Fruit fly (Drosophila melanogaster) whole organism, embryonic: Measurements from ENCODE around the gene lectin-37Da.

Experiments
- Bdp1 ChIP-seq: fragments of 200-800 bp; sonication (Bioruptor generic); optimal IDR thresholded peaks from 3 replicates; lab custom pipeline; 2016; ENCODE audit warnings: missing biosample characterization, missing genetic modification characterization
- Bteb2 ChIP-seq: fragments of 200-800 bp; sonication (Bioruptor generic); optimal IDR thresholded peaks from 2 replicates; lab custom pipeline; 2016; ENCODE audit warnings: missing biosample characterization, missing genetic modification characterization
- CG10321 ChIP-seq: fragments of 200-800 bp; sonication (Bioruptor generic); IDR thresholded peaks from 2 replicates; pipeline ENCODE4 v1.3.6; 2022; ENCODE audit warnings: missing biosample characterization, missing genetic modification characterization
- CG11695 ChIP-seq: fragments of 200-800 bp; sonication (Bioruptor generic); IDR thresholded peaks from 3 replicates; pipeline ENCODE4 v1.3.6; 2022; ENCODE audit warnings: missing biosample characterization, missing genetic modification characterization
- CG12104 ChIP-seq: fragments of 200-800 bp; sonication (Bioruptor generic); optimal IDR thresholded peaks from 3 replicates; lab custom pipeline; 2016; ENCODE audit warnings: missing biosample characterization, missing genetic modification characterization
- CG12299 ChIP-seq: fragments of 200-800 bp; sonication (Bioruptor generic); optimal IDR thresholded peaks from 2 replicates; lab custom pipeline; 2018; ENCODE audit warnings: missing biosample characterization, mild to moderate bottlenecking, missing genetic modification characterization
- CG14014 ChIP-seq: fragments of 200-800 bp; sonication (Bioruptor generic); IDR thresholded peaks from 2 replicates; pipeline ENCODE4 v1.3.6; 2022; ENCODE audit warnings: missing biosample characterization, missing genetic modification characterization
- CG16815 ChIP-seq: fragments of 200-800 bp; sonication (Bioruptor generic); optimal IDR thresholded peaks from 3 replicates; lab custom pipeline; 2017; ENCODE audit warnings: missing biosample characterization, mild to moderate bottlenecking, missing genetic modification characterization
- CG16863 ChIP-seq: fragments of 200-800 bp; sonication (Bioruptor generic); optimal IDR thresholded peaks from 3 replicates; lab custom pipeline; 2016; ENCODE audit warnings: missing biosample characterization, missing genetic modification characterization
- CG17186 ChIP-seq: fragments of 200-800 bp; sonication (Bioruptor generic); optimal IDR thresholded peaks from 3 replicates; lab custom pipeline; 2017; ENCODE audit warnings: missing biosample characterization, missing genetic modification reagents, missing genetic modification characterization
- CG2202 ChIP-seq: fragments of 200-800 bp; sonication (Bioruptor generic); optimal IDR thresholded peaks from 2 replicates; lab custom pipeline; 2018; ENCODE audit warnings: missing biosample characterization, mild to moderate bottlenecking, missing genetic modification characterization
- CG3726 ChIP-seq: fragments of 200-800 bp; sonication (Bioruptor generic); IDR thresholded peaks from 3 replicates; pipeline ENCODE4, ENCODE4 v1.3.6; 2022; ENCODE audit warnings: missing biosample characterization, missing genetic modification characterization
- CG4328 ChIP-seq: fragments of 200-800 bp; sonication (Bioruptor generic); optimal IDR thresholded peaks from 3 replicates; lab custom pipeline; 2017; ENCODE audit warnings: missing biosample characterization, missing genetic modification reagents, missing genetic modification characterization
- CG4617 ChIP-seq: fragments of 200-800 bp; sonication (Bioruptor generic); optimal IDR thresholded peaks from 3 replicates; lab custom pipeline; 2016; ENCODE audit warnings: missing biosample characterization, missing genetic modification characterization, borderline replicate concordance
- CG4820 ChIP-seq: fragments of 200-800 bp; sonication (Bioruptor generic); optimal IDR thresholded peaks from 3 replicates; lab custom pipeline; 2016; ENCODE audit warnings: missing biosample characterization, missing genetic modification characterization
- CG9437 ChIP-seq: fragments of 200-800 bp; sonication (Bioruptor generic); optimal IDR thresholded peaks from 2 replicates; lab custom pipeline; 2018; ENCODE audit warnings: missing biosample characterization, mild to moderate bottlenecking, missing genetic modification characterization
- Dad ChIP-seq: fragments of 200-800 bp; sonication (Bioruptor generic); optimal IDR thresholded peaks from 3 replicates; lab custom pipeline; 2016; ENCODE audit warnings: missing biosample characterization, missing genetic modification characterization
- Dbx ChIP-seq: fragments of 200-800 bp; sonication (Bioruptor generic); IDR thresholded peaks from 3 replicates; pipeline ENCODE4 v1.3.6; 2022; ENCODE audit warnings: missing biosample characterization, missing genetic modification characterization
- HLHmδ ChIP-seq: fragments of 200-800 bp; sonication (Bioruptor generic); optimal IDR thresholded peaks from 2 replicates; lab custom pipeline; 2018; ENCODE audit warnings: missing biosample characterization, mild to moderate bottlenecking, missing genetic modification characterization, moderate library complexity
- Lim3 ChIP-seq: fragments of 200-800 bp; sonication (Bioruptor generic); IDR thresholded peaks from 2 replicates; pipeline ENCODE4 v1.3.6; 2022; ENCODE audit warnings: missing biosample characterization, missing genetic modification characterization
- Max ChIP-seq: fragments of 200-800 bp; sonication (Bioruptor generic); optimal IDR thresholded peaks from 2 replicates; lab custom pipeline; 2016; ENCODE audit warnings: missing biosample characterization, mild to moderate bottlenecking, missing genetic modification characterization
- Pdp1 ChIP-seq, 2 experiments: fragments of 200-800 bp; sonication (Bioruptor generic); optimal IDR thresholded peaks; 3 replicates each; lab custom pipeline; 2016; ENCODE audit warnings: missing biosample characterization in 2 of 2, missing genetic modification characterization in 2 of 2, mild to moderate bottlenecking in 1 of 2, moderate library complexity in 1 of 2
- Ravus ChIP-seq: fragments of 200-800 bp; sonication (Bioruptor generic); IDR thresholded peaks from 2 replicates; pipeline ENCODE4 v1.3.6; 2022; ENCODE audit warnings: missing biosample characterization, missing genetic modification characterization
- Sry-β ChIP-seq: fragments of 200-800 bp; sonication (Bioruptor generic); optimal IDR thresholded peaks from 2 replicates; lab custom pipeline; 2018; ENCODE audit warnings: missing biosample characterization, mild to moderate bottlenecking, missing genetic modification characterization, moderate library complexity
- Taf1 ChIP-seq: fragments of 200-800 bp; sonication (Bioruptor generic); IDR thresholded peaks from 2 replicates; pipeline ENCODE4 v1.3.6; 2022; ENCODE audit warnings: missing biosample characterization, missing genetic modification characterization
- az2 ChIP-seq: fragments of 200-800 bp; sonication (Bioruptor generic); optimal IDR thresholded peaks from 3 replicates; lab custom pipeline; 2016; ENCODE audit warnings: missing biosample characterization, missing genetic modification characterization
- br ChIP-seq: fragments of >200 bp; optimal IDR thresholded peaks from 2 replicates; lab custom pipeline; 2017
- cg ChIP-seq: fragments of 200-800 bp; sonication (Bioruptor generic); optimal IDR thresholded peaks from 3 replicates; lab custom pipeline; 2019; ENCODE audit warnings: missing biosample characterization, mild to moderate bottlenecking, missing genetic modification characterization, moderate library complexity
- ci ChIP-seq: fragments of 200-800 bp; sonication (Bioruptor generic); IDR thresholded peaks from 3 replicates; pipeline ENCODE4 v1.3.6; 2022; ENCODE audit warnings: missing biosample characterization, missing genetic modification characterization
- crc ChIP-seq: fragments of 200-800 bp; sonication (Bioruptor generic); optimal IDR thresholded peaks from 2 replicates; lab custom pipeline; 2016; ENCODE audit warnings: missing biosample characterization, missing genetic modification characterization
- cwo ChIP-seq: fragments of 200-800 bp; sonication (Bioruptor generic); optimal IDR thresholded peaks from 3 replicates; lab custom pipeline; 2017; ENCODE audit warnings: missing biosample characterization, missing genetic modification characterization, mild to moderate bottlenecking, moderate library complexity, missing genetic modification reagents
- dati ChIP-seq: fragments of 200-800 bp; sonication (Bioruptor generic); IDR thresholded peaks from 2 replicates; pipeline ENCODE4 v1.3.6; 2022; ENCODE audit warnings: missing biosample characterization, missing genetic modification characterization
- dm ChIP-seq: fragments of 200-800 bp; sonication (Bioruptor generic); optimal IDR thresholded peaks from 3 replicates; lab custom pipeline; 2016; ENCODE audit warnings: missing biosample characterization, missing genetic modification characterization
- fd102C ChIP-seq: fragments of 200-800 bp; sonication (Bioruptor generic); optimal IDR thresholded peaks from 2 replicates; lab custom pipeline; 2018; ENCODE audit warnings: missing biosample characterization, mild to moderate bottlenecking, missing genetic modification characterization, moderate library complexity
- gcm2 ChIP-seq: fragments of 200-800 bp; sonication (Bioruptor generic); optimal IDR thresholded peaks from 2 replicates; lab custom pipeline; 2016; ENCODE audit warnings: missing biosample characterization, missing genetic modification characterization
- jigr1 ChIP-seq: fragments of 200-800 bp; sonication (Bioruptor generic); IDR thresholded peaks from 3 replicates; pipeline ENCODE4 v1.3.6; 2022; ENCODE audit warnings: missing biosample characterization, missing genetic modification characterization
- kah ChIP-seq: fragments of 200-800 bp; sonication (Bioruptor generic); optimal IDR thresholded peaks from 2 replicates; lab custom pipeline; 2018; ENCODE audit warnings: missing biosample characterization, mild to moderate bottlenecking, missing genetic modification characterization
- nerfin-2 ChIP-seq: fragments of 200-800 bp; sonication (Bioruptor generic); IDR thresholded peaks from 2 replicates; pipeline ENCODE4 v1.3.6; 2022; ENCODE audit warnings: missing biosample characterization, missing genetic modification characterization; ENCODE audit not compliant: partially characterized antibody
- odd ChIP-seq: fragments of 200-800 bp; sonication (Bioruptor generic); optimal IDR thresholded peaks from 2 replicates; lab custom pipeline; 2017; ENCODE audit warnings: missing biosample characterization, mild to moderate bottlenecking, missing genetic modification characterization
- row ChIP-seq: fragments of 200-800 bp; sonication (Bioruptor generic); IDR thresholded peaks from 3 replicates; pipeline ENCODE4 v1.3.6; 2022; ENCODE audit warnings: missing biosample characterization, missing genetic modification characterization
- salm ChIP-seq: fragments of 200-800 bp; sonication (Bioruptor generic); optimal IDR thresholded peaks from 2 replicates; lab custom pipeline; 2018; ENCODE audit warnings: missing biosample characterization, mild to moderate bottlenecking, missing genetic modification characterization
- sc ChIP-seq, 3 experiments: fragments of >200 bp in 2 of 3; fragments of 200-800 bp in 1 of 3; sonication (Bioruptor generic) in 1 of 3; optimal IDR thresholded peaks; 2 replicates in 2 of 3; 3 replicates in 1 of 3; lab custom pipeline; 2017; ENCODE audit warnings: mild to moderate bottlenecking in 1 of 3, missing biosample characterization in 1 of 3, missing genetic modification characterization in 1 of 3, missing genetic modification reagents in 1 of 3
- schlank ChIP-seq: fragments of 200-800 bp; sonication (Bioruptor generic); optimal IDR thresholded peaks from 2 replicates; lab custom pipeline; 2018; ENCODE audit warnings: missing biosample characterization, mild to moderate bottlenecking, missing genetic modification characterization
- toy ChIP-seq: fragments of 200-800 bp; sonication (Bioruptor generic); IDR thresholded peaks from 2 replicates; pipeline ENCODE4 v1.3.6; 2022; ENCODE audit warnings: missing biosample characterization, missing genetic modification characterization
- trem ChIP-seq: fragments of 200-800 bp; optimal IDR thresholded peaks from 3 replicates; lab custom pipeline; 2019; ENCODE audit warnings: missing biosample characterization, mild to moderate bottlenecking, missing genetic modification characterization, moderate library complexity
- wdn ChIP-seq: fragments of 200-800 bp; sonication (Bioruptor generic); IDR thresholded peaks from 2 replicates; pipeline ENCODE4 v1.3.6; 2022; ENCODE audit warnings: missing biosample characterization, missing genetic modification characterization
- zen ChIP-seq: fragments of 200-800 bp; sonication (Bioruptor generic); optimal IDR thresholded peaks from 3 replicates; lab custom pipeline; 2018; ENCODE audit warnings: missing biosample characterization, mild to moderate bottlenecking, missing genetic modification characterization, moderate library complexity
- zen2 ChIP-seq: fragments of 200-800 bp; sonication (Bioruptor generic); IDR thresholded peaks from 3 replicates; pipeline ENCODE4 v1.3.6; 2022; ENCODE audit warnings: missing biosample characterization, missing genetic modification characterization; ENCODE audit not compliant: partially characterized antibody

The lectin-37Da gene

DNA sequence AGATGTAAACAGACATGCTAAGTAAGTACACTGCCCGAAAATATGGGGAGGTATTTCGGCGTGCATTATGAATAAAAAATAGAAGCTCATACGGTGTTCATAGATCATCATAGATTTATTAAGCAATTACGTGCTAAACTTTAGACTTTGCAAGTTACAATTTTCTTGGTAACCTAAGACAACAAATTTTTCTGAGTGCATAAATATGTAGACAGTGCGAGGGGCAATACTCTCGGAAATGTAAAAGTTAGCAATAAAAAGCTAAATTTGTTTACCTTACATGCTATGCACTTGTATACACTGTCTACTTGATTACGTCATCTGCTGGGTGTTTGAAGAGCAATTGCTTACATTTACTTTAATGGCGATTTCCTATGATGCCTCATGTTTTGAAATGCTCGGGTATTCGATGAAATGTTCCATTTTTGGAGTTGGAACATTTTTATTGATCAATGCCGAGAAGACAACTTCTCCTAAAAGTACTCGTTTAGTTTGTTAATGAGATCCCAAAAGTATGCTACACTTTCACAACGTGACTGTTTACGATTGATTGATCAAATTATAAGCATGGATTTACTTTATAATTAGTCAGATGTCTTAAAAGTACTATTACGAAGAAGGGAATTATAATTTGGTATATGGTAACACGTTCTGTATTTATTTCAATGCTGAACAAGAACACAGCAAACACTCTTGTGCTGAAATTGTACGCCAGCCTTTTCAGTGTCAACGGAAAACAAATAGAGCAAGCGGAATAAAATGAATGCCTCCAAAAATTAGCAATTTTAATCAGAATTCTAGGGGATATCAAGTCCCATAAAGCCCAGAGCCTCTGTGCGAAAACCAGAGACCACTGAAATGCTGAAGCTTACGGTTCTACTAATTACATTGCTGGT is 1.3 kb upstream of the lectin-37Da start, which contains the start of gene Lectin-galC1 (continued):
- TF ChIP-seq Ravus (GFP tag; lab: Robert Waterston, UW) (peak; percentile 61), Lim3 (GFP tag; lab: Robert Waterston, UW) (peak; percentile 59; the same call in 1 of the 2 replicates), nerfin-2 (GFP tag; lab: Robert Waterston, UW) (no peak), CG11695 (GFP tag; lab: Robert Waterston, UW) (peak; percentile 82), zen2 (GFP tag; lab: Robert Waterston, UW) (no peak), CG3726 (GFP tag; lab: Robert Waterston, UW) (0 out of 3 replicates have a peak, but pooled peaks have one; percentile 81), br (lab: Kevin White, UChicago) (no peak), kah (GFP tag; lab: Kevin White, UChicago) (peak; percentile 69), row (GFP tag; lab: Robert Waterston, UW) (peak; percentile 88), CG16863 (GFP tag; lab: Kevin White, UChicago) (peak; percentile 91), CG9437 (GFP tag; lab: Kevin White, UChicago) (peak; percentile 64), wdn (GFP tag; lab: Robert Waterston, UW) (peak; percentile 47; the same call in 1 of the 2 replicates), CG10321 (peak; percentile 65), crc (GFP tag; lab: Kevin White, UChicago) (peak; percentile 72), dati (GFP tag; lab: Robert Waterston, UW) (peak; percentile 47), sc (optimal IDR thresholded peaks at IDR 0.05; lab: Kevin White, UChicago) (no peak), sc (GFP tag; optimal IDR thresholded peaks at IDR 0.05; lab: Kevin White, UChicago) (peak; percentile 77), jigr1 (GFP tag; lab: Robert Waterston, UW) (no peak), HLHmδ (GFP tag; lab: Kevin White, UChicago) (no peak), salm (tag; lab: Kevin White, UChicago) (peak; percentile 88), cwo (GFP tag; lab: Kevin White, UChicago) (peak; percentile 65), CG12299 (tag; lab: Kevin White, UChicago) (peak; percentile 83), ci (GFP tag; lab: Robert Waterston, UW) (peak; percentile 95), gcm2 (GFP tag; lab: Kevin White, UChicago) (peak; percentile 84), zen (tag; lab: Kevin White, UChicago) (peak; percentile 88), trem (tag; lab: Kevin White, UChicago) (peak; percentile 81), odd (GFP tag; lab: Kevin White, UChicago) (peak; percentile 84), schlank (tag; lab: Kevin White, UChicago) (peak; percentile 33), dm (peak; percentile 75), CG16815 (GFP tag; lab: Kevin White, UChicago) (peak; percentile 72), Dad (GFP tag; lab: Kevin White, UChicago) (peak; percentile 84), CG4820 (GFP tag; lab: Kevin White, UChicago) (peak; percentile 90), toy (0 out of 2 replicates have a peak, but pooled peaks have one; percentile 13), fd102C (GFP tag; lab: Kevin White, UChicago) (peak; percentile 72), Pdp1 (GFP tag; optimal IDR thresholded peaks at IDR 0.05; lab: Kevin White, UChicago) (peak; percentile 87 to 90), Dbx (GFP tag; lab: Robert Waterston, UW) (peak; percentile 66; the same call in 1 of the 3 replicates), Bdp1 (GFP tag; lab: Kevin White, UChicago) (peak; percentile 76), Sry-β (GFP tag; lab: Kevin White, UChicago) (no peak), Taf1 (GFP tag; lab: Robert Waterston, UW) (peak; percentile 30; the same call in 1 of the 2 replicates), CG12104 (peak; percentile 80), CG14014 (peak; percentile 85), CG17186 (peak; percentile 76), Bteb2 (GFP tag; lab: Kevin White, UChicago) (peak; percentile 82), CG4617 (peak; percentile 70), CG4328 (GFP tag; lab: Kevin White, UChicago) (peak; percentile 78), az2 (GFP tag; lab: Kevin White, UChicago) (peak; percentile 91), CG2202 (tag; lab: Kevin White, UChicago) (peak; percentile 70), cg (GFP tag; lab: Kevin White, UChicago) (no peak), Max (GFP tag; lab: Kevin White, UChicago) (peak; percentile 80)
